Worm (Caenorhabditis elegans) whole organism, mixed stage, embryonic: ENCODE data around the gene gegf-1.
A peak's percentile ranks its signal among the peaks of the same experiment; 100 is the strongest.

Experiments
- ceh-83 ChIP-seq: fragments of 200-800 bp; sonication (Bioruptor generic); optimal IDR thresholded peaks from 2 replicates; lab custom pipeline; 2018; ENCODE audit warnings: mild to moderate bottlenecking, missing genetic modification characterization, missing compliant biosample characterization
- elt-3 ChIP-seq: fragments of 150-350 bp; optimal IDR thresholded peaks from 2 replicates; lab custom pipeline; 2014; ENCODE audit warnings: missing biosample characterization, missing genetic modification characterization
- mep-1 ChIP-seq: fragments of 150-350 bp; optimal IDR thresholded peaks from 2 replicates; lab custom pipeline; 2017; ENCODE audit warnings: missing biosample characterization, missing genetic modification reagents, missing genetic modification characterization, inconsistent platforms
- pha-4 ChIP-seq: fragments of 150-350 bp; optimal IDR thresholded peaks from 2 replicates; lab custom pipeline; 2018; ENCODE audit warnings: missing biosample characterization, missing genetic modification reagents, missing genetic modification characterization
- sem-2 ChIP-seq: fragments of 200-800 bp; sonication (Bioruptor generic); optimal IDR thresholded peaks from 2 replicates; lab custom pipeline; 2018; ENCODE audit warnings: mild to moderate bottlenecking, missing genetic modification characterization, missing compliant biosample characterization
- snpc-4 ChIP-seq: fragments of 150-350 bp; optimal IDR thresholded peaks from 2 replicates; lab custom pipeline; 2014; ENCODE audit warnings: missing biosample characterization, missing genetic modification characterization
- unc-39 ChIP-seq: fragments of 150-350 bp; optimal IDR thresholded peaks from 2 replicates; lab custom pipeline; 2014; ENCODE audit warnings: missing biosample characterization, missing genetic modification characterization

DNA sequence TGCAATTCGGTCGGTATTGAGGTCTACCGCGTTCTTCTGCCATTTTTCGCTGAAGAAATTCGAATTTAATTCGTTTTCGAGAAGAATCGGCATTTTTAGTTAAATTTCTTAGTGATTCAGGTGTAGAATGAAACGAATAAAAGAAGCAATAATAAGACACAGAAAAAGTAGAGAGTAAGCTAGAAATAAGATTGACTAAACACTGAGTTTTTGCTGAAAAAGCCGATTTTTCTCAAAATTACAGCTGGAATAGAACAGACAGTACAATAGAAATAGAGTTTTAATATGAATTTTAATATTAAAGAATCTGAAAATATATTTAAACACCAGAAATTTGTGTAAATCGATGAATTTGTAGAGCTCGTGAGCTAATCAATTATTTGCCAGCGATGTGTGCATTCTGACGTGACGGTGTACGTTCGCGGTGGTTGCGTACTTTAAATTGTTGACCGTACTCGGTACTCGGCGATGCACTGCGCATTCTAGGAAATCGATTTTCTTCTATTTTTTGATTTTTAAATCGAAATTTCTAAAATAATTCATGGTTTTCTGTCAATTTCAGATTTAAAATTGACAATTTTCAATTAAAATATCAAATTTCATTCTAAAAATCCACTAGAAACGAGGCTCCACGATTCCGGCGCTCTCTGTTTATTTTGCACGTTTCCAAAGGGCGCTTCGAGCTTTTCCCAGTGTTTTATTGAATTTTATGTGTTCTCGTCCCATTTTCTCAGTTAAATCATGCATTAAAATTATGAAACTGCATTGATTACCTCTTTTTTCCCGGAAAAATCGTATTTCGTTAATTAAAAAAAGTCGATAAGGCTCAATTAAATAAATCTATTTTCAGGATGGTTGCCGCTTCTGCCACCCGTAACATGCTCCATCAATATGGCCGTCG, 31.6 kb downstream of the gegf-1 start, which contains the start of the genes grld-1 and cox-6C:
- TF ChIP-seq elt-3 (tag; lab: Kevin White, UChicago) (no peak), snpc-4 (tag; lab: Kevin White, UChicago) (no peak), ceh-83 (GFP tag; lab: Kevin White, UChicago) (peak; percentile 25), mep-1 (tag; lab: Kevin White, UChicago) (peak; percentile 84), unc-39 (tag; lab: Kevin White, UChicago) (no peak), pha-4 (tag; lab: Kevin White, UChicago) (no peak), sem-2 (GFP tag; lab: Kevin White, UChicago) (no peak)
